Fruit fly (Drosophila melanogaster) whole organism, prepupa: ENCODE data around the gene CG14883.

Source experiments
- Blimp-1 ChIP-seq: fragments of 200-800 bp; sonication (Bioruptor generic); optimal IDR thresholded peaks from 3 replicates; lab custom pipeline; 2017; ENCODE audit warnings: missing biosample characterization, missing genetic modification characterization, mild to moderate bottlenecking, moderate library complexity, missing genetic modification reagents
- CG10631 ChIP-seq: fragments of 200-800 bp; sonication (Bioruptor generic); optimal IDR thresholded peaks from 2 replicates; lab custom pipeline; 2016; ENCODE audit warnings: missing biosample characterization, missing genetic modification characterization
- CG11294 ChIP-seq: fragments of 200-800 bp; sonication (Bioruptor generic); IDR thresholded peaks from 2 replicates; pipeline ENCODE4 v1.3.6; 2022; ENCODE audit warnings: missing biosample characterization, missing genetic modification characterization
- CG11762 ChIP-seq: fragments of 200-800 bp; sonication (Bioruptor generic); optimal IDR thresholded peaks from 3 replicates; lab custom pipeline; 2016; ENCODE audit warnings: missing biosample characterization, missing genetic modification characterization; ENCODE audit not compliant: insufficient read depth
- CG11902 ChIP-seq: fragments of 200-800 bp; sonication (Bioruptor generic); optimal IDR thresholded peaks from 3 replicates; lab custom pipeline; 2016; ENCODE audit warnings: missing biosample characterization, missing genetic modification characterization
- CG15336 ChIP-seq: fragments of 200-800 bp; sonication (Bioruptor generic); IDR thresholded peaks from 2 replicates; pipeline ENCODE4 v1.3.6; 2022; ENCODE audit warnings: missing biosample characterization, missing genetic modification characterization
- CG1621 ChIP-seq: fragments of 200-800 bp; sonication (Bioruptor generic); optimal IDR thresholded peaks from 3 replicates; lab custom pipeline; 2018; ENCODE audit warnings: missing biosample characterization, mild to moderate bottlenecking, missing genetic modification characterization
- CG16779 ChIP-seq: fragments of 200-800 bp; sonication (Bioruptor generic); optimal IDR thresholded peaks from 3 replicates; lab custom pipeline; 2017; ENCODE audit warnings: missing biosample characterization, mild to moderate bottlenecking, missing genetic modification characterization
- CG31627 ChIP-seq: fragments of 200-800 bp; sonication (Bioruptor generic); optimal IDR thresholded peaks from 3 replicates; lab custom pipeline; 2016; ENCODE audit warnings: missing biosample characterization, missing genetic modification characterization
- CG34406 ChIP-seq: fragments of 200-800 bp; sonication (Bioruptor generic); optimal IDR thresholded peaks from 3 replicates; lab custom pipeline; 2016; ENCODE audit warnings: missing biosample characterization, missing genetic modification characterization
- CG3919 ChIP-seq: fragments of 200-800 bp; sonication (Bioruptor generic); optimal IDR thresholded peaks from 3 replicates; lab custom pipeline; 2016; ENCODE audit warnings: missing biosample characterization, missing genetic modification characterization
- CG6276 ChIP-seq: fragments of 200-800 bp; sonication (Bioruptor generic); optimal IDR thresholded peaks from 2 replicates; lab custom pipeline; 2017; ENCODE audit warnings: missing biosample characterization, mild to moderate bottlenecking, missing genetic modification characterization
- CG6792 ChIP-seq: fragments of 200-800 bp; sonication (Bioruptor generic); optimal IDR thresholded peaks from 3 replicates; lab custom pipeline; 2016; ENCODE audit warnings: missing biosample characterization, missing genetic modification characterization
- CG6854 ChIP-seq: fragments of 200-800 bp; sonication (Bioruptor generic); optimal IDR thresholded peaks from 2 replicates; lab custom pipeline; 2017; ENCODE audit warnings: missing biosample characterization, mild to moderate bottlenecking, missing genetic modification characterization
- CG7368 ChIP-seq: fragments of 200-800 bp; sonication (Bioruptor generic); optimal IDR thresholded peaks from 3 replicates; lab custom pipeline; 2016; ENCODE audit warnings: missing biosample characterization, missing genetic modification characterization
- CG8319 ChIP-seq: fragments of 200-800 bp; sonication (Bioruptor generic); optimal IDR thresholded peaks from 3 replicates; lab custom pipeline; 2016; ENCODE audit warnings: missing biosample characterization, missing genetic modification characterization
- CG8632 ChIP-seq: fragments of 200-800 bp; sonication (Bioruptor generic); optimal IDR thresholded peaks from 3 replicates; lab custom pipeline; 2016; ENCODE audit warnings: missing biosample characterization, missing genetic modification characterization
- Eip75B ChIP-seq: fragments of 200-800 bp; sonication (Bioruptor generic); optimal IDR thresholded peaks from 3 replicates; lab custom pipeline; 2016; ENCODE audit warnings: missing biosample characterization, missing genetic modification characterization
- Eip78C ChIP-seq: fragments of 200-800 bp; sonication (Bioruptor generic); peaks from one replicate; lab custom pipeline; 2016; ENCODE audit warnings: missing biosample characterization, missing genetic modification characterization
- Eip93F ChIP-seq: fragments of 200-800 bp; sonication (Bioruptor generic); optimal IDR thresholded peaks from 2 replicates; lab custom pipeline; 2016; ENCODE audit warnings: missing biosample characterization, mild to moderate bottlenecking, missing genetic modification characterization
- Ets21C ChIP-seq: fragments of 200-800 bp; sonication (Bioruptor generic); optimal IDR thresholded peaks from 3 replicates; lab custom pipeline; 2016; ENCODE audit warnings: missing biosample characterization, missing genetic modification characterization
- Gug ChIP-seq: fragments of 200-800 bp; sonication (Bioruptor generic); IDR thresholded peaks from 2 replicates; pipeline ENCODE4 v1.3.6; 2022; ENCODE audit warnings: missing biosample characterization, missing genetic modification characterization
- Hr38 ChIP-seq: sonication (Bioruptor generic); optimal IDR thresholded peaks from 2 replicates; lab custom pipeline; 2016; ENCODE audit warnings: missing biosample characterization, missing genetic modification characterization
- Hr39 ChIP-seq: fragments of 200-800 bp; sonication (Bioruptor generic); optimal IDR thresholded peaks from 2 replicates; lab custom pipeline; 2016; ENCODE audit warnings: missing biosample characterization, missing genetic modification characterization
- Hr4 ChIP-seq: fragments of 200-800 bp; sonication (Bioruptor generic); optimal IDR thresholded peaks from 3 replicates; lab custom pipeline; 2016; ENCODE audit warnings: missing biosample characterization, missing genetic modification characterization
- Met ChIP-seq: fragments of 200-800 bp; sonication (Bioruptor generic); optimal IDR thresholded peaks from 3 replicates; lab custom pipeline; 2016; ENCODE audit warnings: missing biosample characterization, missing genetic modification characterization
- OdsH ChIP-seq: fragments of 200-800 bp; sonication (Bioruptor generic); optimal IDR thresholded peaks from 3 replicates; lab custom pipeline; 2016; ENCODE audit warnings: missing biosample characterization, missing genetic modification characterization
- Sox14 ChIP-seq: fragments of 200-800 bp; sonication (Bioruptor generic); optimal IDR thresholded peaks from 3 replicates; lab custom pipeline; 2016; ENCODE audit warnings: missing biosample characterization, missing genetic modification characterization
- Sox15 ChIP-seq: fragments of 200-800 bp; sonication (Bioruptor generic); optimal IDR thresholded peaks from 3 replicates; lab custom pipeline; 2016; ENCODE audit warnings: missing biosample characterization, missing genetic modification characterization
- achi ChIP-seq: fragments of 200-800 bp; sonication (Bioruptor generic); optimal IDR thresholded peaks from 3 replicates; lab custom pipeline; 2016; ENCODE audit warnings: missing biosample characterization, missing genetic modification characterization
- acj6 ChIP-seq: fragments of 200-800 bp; sonication (Bioruptor generic); optimal IDR thresholded peaks from 3 replicates; lab custom pipeline; 2016; ENCODE audit warnings: missing biosample characterization, missing genetic modification characterization
- dsx ChIP-seq: fragments of 200-800 bp; optimal IDR thresholded peaks from 3 replicates; lab custom pipeline; 2019; ENCODE audit warnings: missing biosample characterization, mild to moderate bottlenecking, missing genetic modification characterization, moderate library complexity; ENCODE audit not compliant: poor library complexity, severe bottlenecking
- eg ChIP-seq: fragments of 200-800 bp; sonication (Bioruptor generic); IDR thresholded peaks from 3 replicates; pipeline ENCODE4 v1.3.6; 2022; ENCODE audit warnings: missing biosample characterization, missing genetic modification characterization
- fd59A ChIP-seq: fragments of 200-800 bp; sonication (Bioruptor generic); optimal IDR thresholded peaks from 2 replicates; lab custom pipeline; 2017; ENCODE audit warnings: missing biosample characterization, mild to moderate bottlenecking, missing genetic modification characterization, missing genetic modification reagents
- lz ChIP-seq: fragments of 200-800 bp; sonication (Bioruptor generic); optimal IDR thresholded peaks from 3 replicates; lab custom pipeline; 2016; ENCODE audit warnings: missing biosample characterization, missing genetic modification characterization
- net ChIP-seq: fragments of 200-800 bp; sonication (Bioruptor generic); optimal IDR thresholded peaks from 3 replicates; lab custom pipeline; 2016; ENCODE audit warnings: missing biosample characterization, missing genetic modification characterization
- pdm3 ChIP-seq: fragments of 200-800 bp; sonication (Bioruptor generic); optimal IDR thresholded peaks from 3 replicates; lab custom pipeline; 2016; ENCODE audit warnings: missing biosample characterization, missing genetic modification characterization
- salr ChIP-seq, 2 experiments: fragments of 200-800 bp; sonication (Bioruptor generic); optimal IDR thresholded peaks; 3 replicates each; lab custom pipeline; 2016 to 2018; ENCODE audit warnings: missing biosample characterization in 2 of 2, missing genetic modification characterization in 2 of 2, mild to moderate bottlenecking in 1 of 2
- spab ChIP-seq: fragments of 200-800 bp; sonication (Bioruptor generic); optimal IDR thresholded peaks from 2 replicates; lab custom pipeline; 2017; ENCODE audit warnings: missing biosample characterization, mild to moderate bottlenecking, missing genetic modification characterization, missing genetic modification reagents
- ss ChIP-seq, 2 experiments: fragments of 200-800 bp; sonication (Bioruptor generic); optimal IDR thresholded peaks; 2 replicates in 1 of 2; 3 replicates in 1 of 2; lab custom pipeline; 2017 to 2018; ENCODE audit warnings: mild to moderate bottlenecking in 2 of 2, missing biosample characterization in 2 of 2, missing genetic modification characterization in 2 of 2, moderate library complexity in 1 of 2
- svp ChIP-seq: fragments of 200-800 bp; sonication (Bioruptor generic); peaks from one replicate; lab custom pipeline; 2016; ENCODE audit warnings: missing biosample characterization, missing genetic modification characterization
- vri ChIP-seq: fragments of 200-800 bp; sonication (Bioruptor generic); optimal IDR thresholded peaks from 3 replicates; lab custom pipeline; 2016; ENCODE audit warnings: missing biosample characterization, mild to moderate bottlenecking, missing genetic modification characterization

The CG14883 gene

DNA sequence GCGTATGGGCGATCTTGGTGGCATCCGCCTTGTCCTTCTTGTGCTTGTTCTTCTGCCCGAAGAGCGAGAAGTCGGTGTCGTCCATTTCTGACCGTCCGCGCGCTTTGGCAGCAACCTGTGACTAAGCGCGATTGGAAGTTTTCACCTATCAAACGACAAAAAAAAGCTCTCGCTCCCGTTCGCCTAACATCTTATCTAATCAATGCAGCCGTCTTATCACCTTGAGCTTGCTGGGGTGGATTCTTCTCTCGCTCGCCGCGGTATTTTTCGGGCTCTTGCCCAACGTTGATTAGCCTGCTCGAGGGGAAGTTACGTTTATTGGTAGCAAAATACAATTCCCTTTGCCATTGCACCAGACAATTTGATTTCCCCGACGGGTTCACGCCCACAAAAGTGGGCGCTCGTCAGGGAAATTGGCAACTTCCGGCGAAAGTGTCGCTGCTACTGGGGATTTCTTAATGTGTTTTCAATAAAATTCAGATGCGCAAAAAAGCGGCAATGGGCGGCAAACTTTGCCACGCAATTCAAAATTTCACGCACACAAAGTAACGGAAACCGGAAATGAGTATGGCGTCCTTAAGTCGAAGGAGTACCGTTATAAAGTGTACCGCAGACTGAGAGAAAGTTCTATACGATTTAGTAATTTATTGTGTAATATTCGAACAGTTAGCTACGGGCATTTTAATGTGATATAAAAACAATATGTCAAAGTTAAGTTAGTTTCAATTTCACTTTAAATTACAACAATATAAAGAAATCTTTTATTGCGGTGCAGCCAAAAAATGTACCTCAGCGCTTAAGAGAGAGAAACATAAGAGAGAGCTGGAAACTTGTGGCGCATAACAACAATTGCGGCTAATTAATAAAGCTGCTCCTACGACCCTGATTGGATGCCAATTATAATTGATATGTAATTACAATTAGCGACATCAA is 45.3 kb downstream of the CG14883 start, which contains the start of gene Decay (continued):
- TF ChIP-seq Eip75B (peak; percentile 39), salr (GFP tag; optimal IDR thresholded peaks at IDR 0.05; lab: Kevin White, UChicago) (peak in 1 of 2 experiments; percentile 15), CG31627 (GFP tag; lab: Kevin White, UChicago) (peak; percentile 64), CG16779 (no peak), Sox15 (GFP tag; lab: Kevin White, UChicago) (no peak), achi (peak; percentile 46), eg (GFP tag; lab: Robert Waterston, UW) (no peak), acj6 (GFP tag; lab: Kevin White, UChicago) (peak; percentile 54), OdsH (GFP tag; lab: Kevin White, UChicago) (peak; percentile 52), CG15336 (GFP tag; lab: Robert Waterston, UW) (peak; percentile 52), net (GFP tag; lab: Kevin White, UChicago) (peak; percentile 7), Sox14 (GFP tag; lab: Kevin White, UChicago) (peak; percentile 50), Hr4 (peak; percentile 61), CG6792 (GFP tag; lab: Kevin White, UChicago) (peak; percentile 30), CG3919 (peak; percentile 63), ss (GFP tag; optimal IDR thresholded peaks at IDR 0.05; lab: Kevin White, UChicago) (no peak), Blimp-1 (GFP tag; lab: Kevin White, UChicago) (peak; percentile 3), CG8632 (no peak), Eip93F (GFP tag; lab: Kevin White, UChicago) (no peak), Hr38 (GFP tag; lab: Kevin White, UChicago) (no peak), CG8319 (GFP tag; lab: Kevin White, UChicago) (no peak), CG34406 (GFP tag; lab: Kevin White, UChicago) (peak; percentile 24), CG1621 (tag; lab: Kevin White, UChicago) (no peak), Gug (GFP tag; lab: Robert Waterston, UW) (no peak), CG6276 (GFP tag; lab: Kevin White, UChicago) (no peak), CG7368 (GFP tag; lab: Kevin White, UChicago) (peak; percentile 26), CG6854 (GFP tag; lab: Kevin White, UChicago) (peak; percentile 5), Ets21C (GFP tag; lab: Kevin White, UChicago) (peak; percentile 45), lz (GFP tag; lab: Kevin White, UChicago) (peak; percentile 48), CG11762 (GFP tag; lab: Kevin White, UChicago) (no peak)
- TF ChIP-seq, all 60 proteins: peak for 31

DNA sequence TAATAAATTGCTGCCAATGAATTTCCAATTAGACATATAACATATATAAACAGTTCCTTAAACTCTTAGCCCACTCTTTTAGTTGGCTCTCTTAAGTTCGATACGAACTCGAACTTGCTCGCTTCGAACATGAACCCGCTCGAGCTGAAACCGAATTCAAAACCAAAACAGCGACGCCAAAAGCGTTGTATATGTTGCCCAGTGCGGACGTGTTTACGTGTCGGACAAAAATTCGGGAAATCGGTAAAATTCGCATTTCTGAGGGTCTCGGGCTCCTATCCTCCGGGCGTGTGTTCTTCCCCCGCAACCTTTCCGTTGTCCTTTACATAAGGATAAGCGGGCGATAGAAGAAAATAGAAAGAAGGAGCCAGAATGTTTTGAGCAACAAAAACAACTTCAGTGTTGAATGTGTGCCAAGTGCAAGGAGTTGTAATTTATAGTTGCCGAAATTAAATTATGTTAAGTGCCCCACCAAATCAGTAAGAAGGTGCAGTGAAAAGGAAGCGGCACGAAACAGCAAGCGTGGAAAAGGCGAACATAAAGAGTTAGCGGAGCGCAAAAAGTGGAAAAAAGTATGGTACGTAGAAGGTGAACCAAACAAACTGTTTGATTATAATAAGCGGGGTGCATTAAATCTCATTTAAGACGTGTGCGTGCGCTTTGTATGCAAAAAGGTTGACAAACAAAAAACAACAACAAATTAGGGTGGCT is 46.9 kb downstream of the CG14883 start, which contains the start of gene CG42342:
Gene CG42342, plus strand, starts transcription at position 176 of the 711 bp plus-strand sequence.
- TF ChIP-seq eg (GFP tag; lab: Robert Waterston, UW) (no peak), svp (GFP tag; lab: Kevin White, UChicago) (peak; percentile 2), ss (GFP tag; optimal IDR thresholded peaks at IDR 0.05; lab: Kevin White, UChicago) (peak in 1 of 2 experiments; percentile 4), CG6854 (GFP tag; lab: Kevin White, UChicago) (peak; percentile 4), Eip78C (GFP tag; lab: Kevin White, UChicago) (peak; percentile 65), CG8632 (no peak), dsx (GFP tag; lab: Kevin White, UChicago) (no peak), net (GFP tag; lab: Kevin White, UChicago) (no peak), CG11294 (GFP tag; lab: Robert Waterston, UW) (no peak)

DNA sequence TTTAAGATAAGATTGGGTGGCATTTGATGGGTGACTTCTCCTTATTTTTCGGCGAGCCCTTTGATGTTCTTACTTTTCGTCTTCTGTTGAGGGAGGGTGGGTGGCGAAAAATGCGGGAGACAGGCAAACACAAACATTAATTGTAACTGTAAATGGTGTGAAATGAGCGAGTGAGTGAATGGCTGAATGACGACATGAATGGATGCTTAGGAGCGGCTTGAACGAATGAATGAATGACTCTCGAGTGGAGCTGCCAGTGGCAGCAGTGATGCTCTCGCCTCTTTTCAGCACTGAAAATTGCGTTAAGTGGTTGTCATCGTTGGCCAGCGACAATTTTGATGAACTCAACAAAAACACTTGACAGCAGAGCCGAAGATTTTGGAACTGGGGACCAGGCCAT is 48.7 kb downstream of the CG14883 start:
- TF ChIP-seq pdm3 (no peak), Met (GFP tag; lab: Kevin White, UChicago) (no peak), CG8319 (GFP tag; lab: Kevin White, UChicago) (no peak), Hr39 (no peak), spab (GFP tag; lab: Kevin White, UChicago) (no peak), CG6276 (GFP tag; lab: Kevin White, UChicago) (no peak), OdsH (GFP tag; lab: Kevin White, UChicago) (no peak), achi (no peak), CG6854 (GFP tag; lab: Kevin White, UChicago) (no peak), eg (GFP tag; lab: Robert Waterston, UW) (no peak), fd59A (GFP tag; lab: Kevin White, UChicago) (no peak), vri (GFP tag; lab: Kevin White, UChicago) (no peak), Eip75B (no peak), CG16779 (no peak), dsx (GFP tag; lab: Kevin White, UChicago) (no peak), CG10631 (GFP tag; lab: Kevin White, UChicago) (no peak), CG11902 (GFP tag; lab: Kevin White, UChicago) (no peak)
